Fruit fly (Drosophila melanogaster) whole organism, prepupa: ENCODE measurements around the gene ort.

Source experiments
- CG10631 ChIP-seq: fragments of 200-800 bp; sonication (Bioruptor generic); optimal IDR thresholded peaks from 2 replicates; lab custom pipeline; 2016; ENCODE audit warnings: missing biosample characterization, missing genetic modification characterization
- CG10669 ChIP-seq: fragments of 200-800 bp; sonication (Bioruptor generic); optimal IDR thresholded peaks from 3 replicates; lab custom pipeline; 2018; ENCODE audit warnings: missing biosample characterization, mild to moderate bottlenecking, missing genetic modification characterization, moderate library complexity
- CG11294 ChIP-seq: fragments of 200-800 bp; sonication (Bioruptor generic); IDR thresholded peaks from 2 replicates; pipeline ENCODE4 v1.3.6; 2022; ENCODE audit warnings: missing biosample characterization, missing genetic modification characterization
- CG3032 ChIP-seq: fragments of 200-800 bp; optimal IDR thresholded peaks from 2 replicates; lab custom pipeline; 2019; ENCODE audit warnings: missing biosample characterization, mild to moderate bottlenecking, missing genetic modification characterization, moderate library complexity
- CG31627 ChIP-seq: fragments of 200-800 bp; sonication (Bioruptor generic); optimal IDR thresholded peaks from 3 replicates; lab custom pipeline; 2016; ENCODE audit warnings: missing biosample characterization, missing genetic modification characterization
- CG32006 ChIP-seq: fragments of 200-800 bp; sonication (Bioruptor generic); optimal IDR thresholded peaks from 3 replicates; lab custom pipeline; 2017; ENCODE audit warnings: missing biosample characterization, mild to moderate bottlenecking, missing genetic modification characterization
- CG34406 ChIP-seq: fragments of 200-800 bp; sonication (Bioruptor generic); optimal IDR thresholded peaks from 3 replicates; lab custom pipeline; 2016; ENCODE audit warnings: missing biosample characterization, missing genetic modification characterization
- CG3919 ChIP-seq: fragments of 200-800 bp; sonication (Bioruptor generic); optimal IDR thresholded peaks from 3 replicates; lab custom pipeline; 2016; ENCODE audit warnings: missing biosample characterization, missing genetic modification characterization
- CG4318 ChIP-seq: fragments of 200-800 bp; sonication (Bioruptor generic); optimal IDR thresholded peaks from 3 replicates; lab custom pipeline; 2017; ENCODE audit warnings: missing biosample characterization, mild to moderate bottlenecking, missing genetic modification characterization
- CG6276 ChIP-seq: fragments of 200-800 bp; sonication (Bioruptor generic); optimal IDR thresholded peaks from 2 replicates; lab custom pipeline; 2017; ENCODE audit warnings: missing biosample characterization, mild to moderate bottlenecking, missing genetic modification characterization
- CG6808 ChIP-seq: fragments of 200-800 bp; sonication (Bioruptor generic); optimal IDR thresholded peaks from 3 replicates; lab custom pipeline; 2017; ENCODE audit warnings: missing biosample characterization, missing genetic modification characterization, mild to moderate bottlenecking, moderate library complexity, missing genetic modification reagents
- CG7368 ChIP-seq: fragments of 200-800 bp; sonication (Bioruptor generic); optimal IDR thresholded peaks from 3 replicates; lab custom pipeline; 2016; ENCODE audit warnings: missing biosample characterization, missing genetic modification characterization
- CG8119 ChIP-seq: fragments of 200-800 bp; sonication (Bioruptor generic); IDR thresholded peaks from 3 replicates; pipeline ENCODE4 v1.3.6; 2022; ENCODE audit warnings: missing biosample characterization, missing genetic modification characterization
- CG8319 ChIP-seq: fragments of 200-800 bp; sonication (Bioruptor generic); optimal IDR thresholded peaks from 3 replicates; lab custom pipeline; 2016; ENCODE audit warnings: missing biosample characterization, missing genetic modification characterization
- CG9139 ChIP-seq: fragments of 200-800 bp; sonication (Bioruptor generic); optimal IDR thresholded peaks from 3 replicates; lab custom pipeline; 2017; ENCODE audit warnings: missing biosample characterization, mild to moderate bottlenecking, missing genetic modification characterization
- Eip75B ChIP-seq: fragments of 200-800 bp; sonication (Bioruptor generic); optimal IDR thresholded peaks from 3 replicates; lab custom pipeline; 2016; ENCODE audit warnings: missing biosample characterization, missing genetic modification characterization
- Eip78C ChIP-seq: fragments of 200-800 bp; sonication (Bioruptor generic); peaks from one replicate; lab custom pipeline; 2016; ENCODE audit warnings: missing biosample characterization, missing genetic modification characterization
- Ets21C ChIP-seq: fragments of 200-800 bp; sonication (Bioruptor generic); optimal IDR thresholded peaks from 3 replicates; lab custom pipeline; 2016; ENCODE audit warnings: missing biosample characterization, missing genetic modification characterization
- Ets96B ChIP-seq: fragments of 200-800 bp; optimal IDR thresholded peaks from 2 replicates; lab custom pipeline; 2019; ENCODE audit warnings: missing biosample characterization, mild to moderate bottlenecking, missing genetic modification characterization, moderate library complexity
- Hr38 ChIP-seq: sonication (Bioruptor generic); optimal IDR thresholded peaks from 2 replicates; lab custom pipeline; 2016; ENCODE audit warnings: missing biosample characterization, missing genetic modification characterization
- Hr39 ChIP-seq: fragments of 200-800 bp; sonication (Bioruptor generic); optimal IDR thresholded peaks from 2 replicates; lab custom pipeline; 2016; ENCODE audit warnings: missing biosample characterization, missing genetic modification characterization
- OdsH ChIP-seq: fragments of 200-800 bp; sonication (Bioruptor generic); optimal IDR thresholded peaks from 3 replicates; lab custom pipeline; 2016; ENCODE audit warnings: missing biosample characterization, missing genetic modification characterization
- Smox ChIP-seq: fragments of 200-800 bp; sonication (Bioruptor generic); optimal IDR thresholded peaks from 3 replicates; lab custom pipeline; 2016; ENCODE audit warnings: missing biosample characterization, missing genetic modification characterization
- Sox102F ChIP-seq: fragments of 200-800 bp; sonication (Bioruptor generic); optimal IDR thresholded peaks from 2 replicates; lab custom pipeline; 2016; ENCODE audit warnings: missing biosample characterization, mild to moderate bottlenecking, missing genetic modification characterization
- Sox14 ChIP-seq: fragments of 200-800 bp; sonication (Bioruptor generic); optimal IDR thresholded peaks from 3 replicates; lab custom pipeline; 2016; ENCODE audit warnings: missing biosample characterization, missing genetic modification characterization
- Sox15 ChIP-seq: fragments of 200-800 bp; sonication (Bioruptor generic); optimal IDR thresholded peaks from 3 replicates; lab custom pipeline; 2016; ENCODE audit warnings: missing biosample characterization, missing genetic modification characterization
- acj6 ChIP-seq: fragments of 200-800 bp; sonication (Bioruptor generic); optimal IDR thresholded peaks from 3 replicates; lab custom pipeline; 2016; ENCODE audit warnings: missing biosample characterization, missing genetic modification characterization
- cyc ChIP-seq: fragments of 200-800 bp; sonication (Bioruptor generic); optimal IDR thresholded peaks from 3 replicates; lab custom pipeline; 2016; ENCODE audit warnings: missing biosample characterization, missing genetic modification characterization
- eg ChIP-seq: fragments of 200-800 bp; sonication (Bioruptor generic); IDR thresholded peaks from 3 replicates; pipeline ENCODE4 v1.3.6; 2022; ENCODE audit warnings: missing biosample characterization, missing genetic modification characterization
- fd59A ChIP-seq: fragments of 200-800 bp; sonication (Bioruptor generic); optimal IDR thresholded peaks from 2 replicates; lab custom pipeline; 2017; ENCODE audit warnings: missing biosample characterization, mild to moderate bottlenecking, missing genetic modification characterization, missing genetic modification reagents
- fd85E ChIP-seq: fragments of 200-800 bp; sonication (Bioruptor generic); optimal IDR thresholded peaks from 3 replicates; lab custom pipeline; 2016; ENCODE audit warnings: missing biosample characterization, missing genetic modification characterization
- fkh ChIP-seq: fragments of 200-800 bp; sonication (Bioruptor generic); optimal IDR thresholded peaks from 3 replicates; lab custom pipeline; 2017; ENCODE audit warnings: missing biosample characterization, mild to moderate bottlenecking, missing genetic modification characterization, moderate library complexity
- net ChIP-seq: fragments of 200-800 bp; sonication (Bioruptor generic); optimal IDR thresholded peaks from 3 replicates; lab custom pipeline; 2016; ENCODE audit warnings: missing biosample characterization, missing genetic modification characterization
- pdm3 ChIP-seq: fragments of 200-800 bp; sonication (Bioruptor generic); optimal IDR thresholded peaks from 3 replicates; lab custom pipeline; 2016; ENCODE audit warnings: missing biosample characterization, missing genetic modification characterization
- salr ChIP-seq, 2 experiments: fragments of 200-800 bp; sonication (Bioruptor generic); optimal IDR thresholded peaks; 3 replicates each; lab custom pipeline; 2016 to 2018; ENCODE audit warnings: missing biosample characterization in 2 of 2, missing genetic modification characterization in 2 of 2, mild to moderate bottlenecking in 1 of 2
- ss ChIP-seq, 2 experiments: fragments of 200-800 bp; sonication (Bioruptor generic); optimal IDR thresholded peaks; 2 replicates in 1 of 2; 3 replicates in 1 of 2; lab custom pipeline; 2017 to 2018; ENCODE audit warnings: mild to moderate bottlenecking in 2 of 2, missing biosample characterization in 2 of 2, missing genetic modification characterization in 2 of 2, moderate library complexity in 1 of 2
- svp ChIP-seq: fragments of 200-800 bp; sonication (Bioruptor generic); peaks from one replicate; lab custom pipeline; 2016; ENCODE audit warnings: missing biosample characterization, missing genetic modification characterization
- topi ChIP-seq: fragments of 200-800 bp; sonication (Bioruptor generic); optimal IDR thresholded peaks from 3 replicates; lab custom pipeline; 2016; ENCODE audit warnings: missing biosample characterization, missing genetic modification characterization

ort gene

DNA sequence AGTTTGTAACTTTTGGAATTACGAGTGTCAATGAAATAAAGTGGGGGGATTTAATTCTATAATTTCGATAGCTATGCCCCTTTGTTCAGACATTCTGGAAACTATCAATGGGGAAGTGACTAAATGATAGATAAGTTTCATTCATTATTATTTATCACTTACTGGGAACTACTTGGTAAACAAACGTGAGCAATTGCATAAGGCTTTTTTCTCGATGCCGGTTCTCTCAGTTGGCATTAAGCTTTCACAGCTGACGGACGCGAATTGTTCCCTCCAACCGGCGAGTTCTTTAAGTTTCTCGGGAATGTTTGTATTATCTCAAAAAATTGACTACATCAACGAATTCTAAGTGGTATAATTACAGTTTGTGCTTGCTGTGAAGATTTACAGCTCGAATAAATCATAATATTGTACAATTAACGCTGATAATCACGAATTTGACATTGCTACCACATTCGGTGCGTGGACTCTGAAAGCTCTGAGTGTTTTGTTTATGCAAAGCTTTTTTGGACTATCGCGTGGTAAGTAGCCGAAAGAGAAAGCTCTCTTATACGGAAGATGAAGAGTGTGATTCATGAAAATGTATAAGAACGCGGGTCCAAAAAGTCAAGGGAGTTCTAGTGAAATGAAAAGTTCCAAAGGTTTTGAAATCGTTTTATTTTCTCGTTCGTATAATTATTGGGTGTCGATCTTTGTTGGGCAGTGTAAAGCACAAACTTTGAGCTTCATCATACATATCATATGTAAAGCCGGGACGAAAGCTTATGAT, 11.9 kb downstream of the ort start, which contains the start of gene Naam (continued):
- TF ChIP-seq CG11294 (peak; percentile 34; the same call in 1 of the 2 replicates), CG7368 (peak; percentile 83), ss (GFP tag; optimal IDR thresholded peaks at IDR 0.05; lab: Kevin White, UChicago) (peak in 1 of 2 experiments; percentile 6), CG4318 (GFP tag; lab: Kevin White, UChicago) (peak; percentile 22), CG3032 (tag; lab: Kevin White, UChicago) (peak; percentile 46), fd59A (no peak), CG6276 (peak; percentile 72), cyc (GFP tag; lab: Kevin White, UChicago) (peak; percentile 68), Hr39 (GFP tag; lab: Kevin White, UChicago) (peak; percentile 76), Ets21C (GFP tag; lab: Kevin White, UChicago) (peak; percentile 43), Hr38 (GFP tag; lab: Kevin White, UChicago) (no peak), CG6808 (GFP tag; lab: Kevin White, UChicago) (peak; percentile 27), eg (GFP tag; lab: Robert Waterston, UW) (peak; percentile 93), pdm3 (GFP tag; lab: Kevin White, UChicago) (peak; percentile 70), CG34406 (peak; percentile 68), svp (peak; percentile 87), OdsH (GFP tag; lab: Kevin White, UChicago) (peak; percentile 74), CG31627 (GFP tag; lab: Kevin White, UChicago) (peak; percentile 78), CG3919 (GFP tag; lab: Kevin White, UChicago) (peak; percentile 84), CG8319 (GFP tag; lab: Kevin White, UChicago) (peak; percentile 57), CG10669 (GFP tag; lab: Kevin White, UChicago) (peak; percentile 65), Sox14 (GFP tag; lab: Kevin White, UChicago) (peak; percentile 75), Sox102F (GFP tag; lab: Kevin White, UChicago) (peak; percentile 70), acj6 (GFP tag; lab: Kevin White, UChicago) (peak; percentile 77), Eip75B (peak; percentile 77), net (peak; percentile 82), Ets96B (tag; lab: Kevin White, UChicago) (peak; percentile 59), salr (GFP tag; optimal IDR thresholded peaks at IDR 0.05; lab: Kevin White, UChicago) (peak in 1 of 2 experiments; percentile 29), CG10631 (peak; percentile 61)

DNA sequence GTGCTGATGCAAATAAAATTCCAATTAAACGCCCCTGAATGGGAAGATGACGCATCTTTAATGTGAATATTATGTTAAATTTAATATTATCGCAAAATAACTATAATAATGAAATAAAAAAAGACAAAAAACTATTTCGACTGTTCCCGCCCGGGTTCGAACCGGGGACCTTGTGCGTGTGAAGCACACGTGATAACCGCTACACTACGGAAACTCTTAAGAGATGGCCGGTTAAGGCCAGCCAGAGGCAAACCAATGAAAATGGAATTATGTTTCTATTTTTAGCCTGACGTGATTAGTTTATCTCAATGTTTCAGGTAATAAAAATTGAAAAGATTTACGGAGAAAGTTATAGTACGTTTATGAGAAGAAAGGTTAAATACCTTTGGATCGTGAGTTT, 12.6 kb downstream of the ort start:
- TF ChIP-seq Ets21C (GFP tag; lab: Kevin White, UChicago) (no peak), fd59A (no peak), Sox102F (GFP tag; lab: Kevin White, UChicago) (no peak), fd85E (GFP tag; lab: Kevin White, UChicago) (no peak), CG7368 (no peak), CG32006 (GFP tag; lab: Kevin White, UChicago) (no peak), Smox (no peak), svp (no peak), fkh (GFP tag; lab: Kevin White, UChicago) (no peak), ss (GFP tag; optimal IDR thresholded peaks at IDR 0.05; lab: Kevin White, UChicago) (no peak), Ets96B (tag; lab: Kevin White, UChicago) (no peak), OdsH (GFP tag; lab: Kevin White, UChicago) (no peak), CG9139 (no peak), CG8119 (GFP tag; lab: Robert Waterston, UW) (no peak), Sox15 (GFP tag; lab: Kevin White, UChicago) (no peak), CG3032 (tag; lab: Kevin White, UChicago) (no peak), Eip78C (GFP tag; lab: Kevin White, UChicago) (no peak), acj6 (GFP tag; lab: Kevin White, UChicago) (no peak), topi (GFP tag; lab: Kevin White, UChicago) (no peak)
- TF ChIP-seq, all 60 proteins: peak for 0
